Fruit fly (Drosophila melanogaster): Measurements from ENCODE around the gene Ddr.

- no peak for TF ChIP-seq CG34367 (tag; optimal IDR thresholded peaks at IDR 0.05)
- TF ChIP-seq CG8301 (tag; optimal IDR thresholded peaks at IDR 0.05): no peak
- no peak for TF ChIP-seq rn (GFP tag; IDR thresholded peaks at IDR 0.05)
- TF ChIP-seq EcR (GFP tag; optimal IDR thresholded peaks at IDR 0.05): no peak
- no peak for TF ChIP-seq CG12605 (GFP tag; IDR thresholded peaks at IDR 0.05)
- TF ChIP-seq gl (tag; optimal IDR thresholded peaks at IDR 0.05): no peak
- TF ChIP-seq fd96Ca (GFP tag; IDR thresholded peaks at IDR 0.05): no peak
- TF ChIP-seq CG10348 (GFP tag; IDR thresholded peaks at IDR 0.05): no peak
- TF ChIP-seq Ets98B (GFP tag; IDR thresholded peaks at IDR 0.05): no peak
- no peak for TF ChIP-seq Snoo (tag; optimal IDR thresholded peaks at IDR 0.05)
- TF ChIP-seq CG15710 (tag; optimal IDR thresholded peaks at IDR 0.05): no peak
Measured at dm6 chr2L:6255488-6255887, 2.6 kb downstream of the Ddr start, which contains the start of gene AANATL2.

All from whole organism, pupa.